Fruit fly (Drosophila melanogaster) whole organism, embryonic: ENCODE data around the gene CG15382.

Source experiments
- ATbp ChIP-seq: fragments of 200-800 bp; sonication (Bioruptor generic); optimal IDR thresholded peaks from 2 replicates; lab custom pipeline; 2017; ENCODE audit warnings: missing biosample characterization, mild to moderate bottlenecking, missing genetic modification characterization, missing genetic modification reagents
- Abd-B ChIP-seq: fragments of 200-800 bp; sonication (Bioruptor generic); optimal IDR thresholded peaks from 2 replicates; lab custom pipeline; 2018; ENCODE audit warnings: missing biosample characterization, mild to moderate bottlenecking, missing genetic modification characterization, moderate library complexity
- Bgb ChIP-seq: fragments of 200-800 bp; sonication (Bioruptor generic); IDR thresholded peaks from 2 replicates; pipeline ENCODE4 v1.3.6; 2022; ENCODE audit warnings: missing biosample characterization, missing genetic modification characterization; ENCODE audit not compliant: partially characterized antibody
- CG12071 ChIP-seq: fragments of 200-800 bp; sonication (Bioruptor generic); optimal IDR thresholded peaks from 3 replicates; lab custom pipeline; 2018; ENCODE audit warnings: missing biosample characterization, mild to moderate bottlenecking, missing genetic modification characterization
- CG12299 ChIP-seq: fragments of 200-800 bp; sonication (Bioruptor generic); optimal IDR thresholded peaks from 2 replicates; lab custom pipeline; 2018; ENCODE audit warnings: missing biosample characterization, mild to moderate bottlenecking, missing genetic modification characterization
- CG12769 ChIP-seq: fragments of 200-800 bp; sonication (Bioruptor generic); optimal IDR thresholded peaks from 2 replicates; lab custom pipeline; 2019; ENCODE audit warnings: missing biosample characterization, mild to moderate bottlenecking, missing genetic modification characterization, moderate library complexity
- CG15514 ChIP-seq: fragments of 200-800 bp; sonication (Bioruptor generic); optimal IDR thresholded peaks from 3 replicates; lab custom pipeline; 2017; ENCODE audit warnings: missing biosample characterization, missing genetic modification characterization, mild to moderate bottlenecking, moderate library complexity, missing genetic modification reagents
- CG17186 ChIP-seq: fragments of 200-800 bp; sonication (Bioruptor generic); optimal IDR thresholded peaks from 3 replicates; lab custom pipeline; 2017; ENCODE audit warnings: missing biosample characterization, missing genetic modification reagents, missing genetic modification characterization
- CG17328 ChIP-seq: fragments of 200-800 bp; sonication (Bioruptor generic); IDR thresholded peaks from 2 replicates; pipeline ENCODE4 v1.3.6; 2022; ENCODE audit warnings: missing biosample characterization, missing genetic modification characterization
- CG2875 ChIP-seq: fragments of 200-800 bp; sonication (Bioruptor generic); optimal IDR thresholded peaks from 2 replicates; lab custom pipeline; 2017; ENCODE audit warnings: missing biosample characterization, mild to moderate bottlenecking, missing genetic modification characterization, missing genetic modification reagents
- CG2889 ChIP-seq: fragments of 200-800 bp; sonication (Bioruptor generic); IDR thresholded peaks from 3 replicates; pipeline ENCODE4 v1.3.6; 2022; ENCODE audit warnings: missing biosample characterization, missing genetic modification characterization
- CG30403 ChIP-seq: fragments of 200-800 bp; sonication (Bioruptor generic); optimal IDR thresholded peaks from 3 replicates; lab custom pipeline; 2016; ENCODE audit warnings: missing biosample characterization, missing genetic modification characterization
- CG32772 ChIP-seq: fragments of 200-800 bp; sonication (Bioruptor generic); IDR thresholded peaks from 2 replicates; pipeline ENCODE4 v1.3.6; 2022; ENCODE audit warnings: missing biosample characterization, missing genetic modification characterization
- CG33557 ChIP-seq: fragments of 200-800 bp; sonication (Bioruptor generic); optimal IDR thresholded peaks from 2 replicates; lab custom pipeline; 2019; ENCODE audit warnings: missing biosample characterization, mild to moderate bottlenecking, missing genetic modification characterization, moderate library complexity
- CG34422 ChIP-seq: fragments of 200-800 bp; sonication (Bioruptor generic); IDR thresholded peaks from 3 replicates; pipeline ENCODE4 v1.3.6; 2022; ENCODE audit warnings: missing biosample characterization, missing genetic modification characterization
- CG42726 ChIP-seq: fragments of 200-800 bp; sonication (Bioruptor generic); IDR thresholded peaks from 2 replicates; pipeline ENCODE4 v1.3.6; 2022; ENCODE audit warnings: missing biosample characterization, missing genetic modification characterization; ENCODE audit not compliant: partially characterized antibody
- CG7963 ChIP-seq: fragments of 200-800 bp; sonication (Bioruptor generic); IDR thresholded peaks from 3 replicates; pipeline ENCODE4 v1.3.6; 2022; ENCODE audit warnings: missing biosample characterization, missing genetic modification characterization; ENCODE audit not compliant: partially characterized antibody
- CG8359 ChIP-seq: fragments of 200-800 bp; sonication (Bioruptor generic); optimal IDR thresholded peaks from 2 replicates; lab custom pipeline; 2017; ENCODE audit warnings: missing biosample characterization, mild to moderate bottlenecking, missing genetic modification characterization, borderline replicate concordance
- CHES-1-like ChIP-seq: fragments of 200-800 bp; sonication (Bioruptor generic); optimal IDR thresholded peaks from 2 replicates; lab custom pipeline; 2016; ENCODE audit warnings: missing biosample characterization, missing genetic modification characterization
- Camta ChIP-seq: fragments of 200-800 bp; sonication (Bioruptor generic); optimal IDR thresholded peaks from 2 replicates; lab custom pipeline; 2016; ENCODE audit warnings: missing biosample characterization, missing genetic modification characterization
- D ChIP-seq, 2 experiments: fragments of 200-800 bp in 1 of 2; fragments of >200 bp in 1 of 2; sonication (Bioruptor generic) in 1 of 2; optimal IDR thresholded peaks; 2 replicates in 1 of 2; 3 replicates in 1 of 2; lab custom pipeline; 2017; ENCODE audit warnings: mild to moderate bottlenecking in 1 of 2, missing biosample characterization in 1 of 2, missing genetic modification characterization in 1 of 2, missing genetic modification reagents in 1 of 2
- D19A ChIP-seq: fragments of 200-800 bp; optimal IDR thresholded peaks from 3 replicates; lab custom pipeline; 2019; ENCODE audit warnings: missing biosample characterization, mild to moderate bottlenecking, missing genetic modification characterization, moderate library complexity
- Dip2 ChIP-seq: fragments of 200-800 bp; sonication (Bioruptor generic); IDR thresholded peaks from 2 replicates; pipeline ENCODE4 v1.3.6; 2022; ENCODE audit warnings: missing biosample characterization, missing genetic modification characterization
- Doc3 ChIP-seq: fragments of 200-800 bp; sonication (Bioruptor generic); IDR thresholded peaks from 3 replicates; pipeline ENCODE4 v1.3.6; 2022; ENCODE audit warnings: missing biosample characterization, missing genetic modification characterization; ENCODE audit not compliant: partially characterized antibody
- Eip74EF ChIP-seq, 2 experiments: fragments of 200-800 bp in 1 of 2; fragments of >200 bp in 1 of 2; sonication (Bioruptor generic) in 1 of 2; optimal IDR thresholded peaks; 2 replicates each; lab custom pipeline; 2017 to 2019; ENCODE audit warnings: missing biosample characterization in 2 of 2, missing genetic modification characterization in 2 of 2, mild to moderate bottlenecking in 1 of 2, moderate library complexity in 1 of 2
- Ets97D ChIP-seq: fragments of 200-800 bp; sonication (Bioruptor generic); optimal IDR thresholded peaks from 3 replicates; lab custom pipeline; 2016; ENCODE audit warnings: missing biosample characterization, missing genetic modification characterization
- NK7.1 ChIP-seq: fragments of 200-800 bp; sonication (Bioruptor generic); optimal IDR thresholded peaks from 3 replicates; lab custom pipeline; 2016; ENCODE audit warnings: missing biosample characterization, missing genetic modification characterization
- Nf-YA ChIP-seq: fragments of 200-800 bp; sonication (Bioruptor generic); IDR thresholded peaks from 2 replicates; pipeline ENCODE4 v1.3.6; 2022; ENCODE audit warnings: missing biosample characterization, missing genetic modification characterization
- NfI ChIP-seq: fragments of 200-800 bp; sonication (Bioruptor generic); optimal IDR thresholded peaks from 3 replicates; lab custom pipeline; 2018; ENCODE audit warnings: missing biosample characterization, mild to moderate bottlenecking, missing genetic modification characterization, moderate library complexity
- YL-1 ChIP-seq: fragments of 200-800 bp; sonication (Bioruptor generic); optimal IDR thresholded peaks from 3 replicates; lab custom pipeline; 2017; ENCODE audit warnings: missing biosample characterization, mild to moderate bottlenecking, missing genetic modification characterization
- ac ChIP-seq: fragments of 200-800 bp; sonication (Bioruptor generic); optimal IDR thresholded peaks from 3 replicates; lab custom pipeline; 2017; ENCODE audit warnings: missing biosample characterization, mild to moderate bottlenecking, missing genetic modification characterization
- amos ChIP-seq: fragments of 200-800 bp; sonication (Bioruptor generic); IDR thresholded peaks from 2 replicates; pipeline ENCODE4 v1.3.6; 2022; ENCODE audit warnings: missing biosample characterization, missing genetic modification characterization; ENCODE audit not compliant: partially characterized antibody
- corto ChIP-seq: fragments of 200-800 bp; sonication (Bioruptor generic); optimal IDR thresholded peaks from 2 replicates; lab custom pipeline; 2016; ENCODE audit warnings: missing biosample characterization, mild to moderate bottlenecking, missing genetic modification characterization, moderate library complexity
- dmrt11E ChIP-seq: fragments of 200-800 bp; sonication (Bioruptor generic); optimal IDR thresholded peaks from 3 replicates; lab custom pipeline; 2018; ENCODE audit warnings: missing biosample characterization, mild to moderate bottlenecking, missing genetic modification characterization, moderate library complexity
- en ChIP-seq: fragments of 200-800 bp; sonication (Bioruptor generic); optimal IDR thresholded peaks from 2 replicates; lab custom pipeline; 2016; ENCODE audit warnings: missing biosample characterization, missing genetic modification characterization
- grn ChIP-seq: fragments of 200-800 bp; sonication (Bioruptor generic); optimal IDR thresholded peaks from 3 replicates; lab custom pipeline; 2017; ENCODE audit warnings: missing biosample characterization, missing genetic modification characterization
- gsb-n ChIP-seq: fragments of 200-800 bp; sonication (Bioruptor generic); optimal IDR thresholded peaks from 3 replicates; lab custom pipeline; 2018; ENCODE audit warnings: missing biosample characterization, mild to moderate bottlenecking, missing genetic modification characterization
- hth ChIP-seq: fragments of >200 bp; optimal IDR thresholded peaks from 2 replicates; lab custom pipeline; 2017; ENCODE audit warnings: inconsistent platforms
- ken ChIP-seq: fragments of 200-800 bp; sonication (Bioruptor generic); IDR thresholded peaks from 3 replicates; pipeline ENCODE4 v1.3.6; 2022; ENCODE audit warnings: missing biosample characterization, missing genetic modification characterization
- lab ChIP-seq: fragments of 200-800 bp; sonication (Bioruptor generic); optimal IDR thresholded peaks from 3 replicates; lab custom pipeline; 2017; ENCODE audit warnings: missing biosample characterization, missing genetic modification characterization, mild to moderate bottlenecking, moderate library complexity, missing genetic modification reagents
- lilli ChIP-seq: fragments of 200-800 bp; sonication (Bioruptor generic); optimal IDR thresholded peaks from 3 replicates; lab custom pipeline; 2016; ENCODE audit warnings: missing biosample characterization, missing genetic modification characterization
- maf-S ChIP-seq: fragments of 200-800 bp; sonication (Bioruptor generic); optimal IDR thresholded peaks from 2 replicates; lab custom pipeline; 2016; ENCODE audit warnings: missing biosample characterization, missing genetic modification characterization
- nau ChIP-seq: fragments of 200-800 bp; sonication (Bioruptor generic); optimal IDR thresholded peaks from 3 replicates; lab custom pipeline; 2017; ENCODE audit warnings: missing biosample characterization, mild to moderate bottlenecking, missing genetic modification characterization, missing genetic modification reagents
- org-1 ChIP-seq: fragments of 200-800 bp; sonication (Bioruptor generic); optimal IDR thresholded peaks from 2 replicates; lab custom pipeline; 2017; ENCODE audit warnings: missing biosample characterization, missing genetic modification characterization
- phol ChIP-seq: fragments of 200-800 bp; sonication (Bioruptor generic); optimal IDR thresholded peaks from 3 replicates; lab custom pipeline; 2018; ENCODE audit warnings: missing biosample characterization, mild to moderate bottlenecking, missing genetic modification characterization, moderate library complexity
- sim ChIP-seq: fragments of 200-800 bp; sonication (Bioruptor generic); IDR thresholded peaks from 2 replicates; pipeline ENCODE4 v1.3.6; 2022; ENCODE audit warnings: missing biosample characterization, missing genetic modification characterization
- tna ChIP-seq: fragments of 200-800 bp; sonication (Bioruptor generic); IDR thresholded peaks from 2 replicates; pipeline ENCODE4 v1.3.6; 2022; ENCODE audit warnings: missing biosample characterization, missing genetic modification characterization; ENCODE audit not compliant: partially characterized antibody
- vfl ChIP-seq: fragments of 200-800 bp; sonication (Bioruptor generic); optimal IDR thresholded peaks from 2 replicates; lab custom pipeline; 2016; ENCODE audit warnings: missing biosample characterization, missing genetic modification characterization
- zen ChIP-seq: fragments of 200-800 bp; sonication (Bioruptor generic); optimal IDR thresholded peaks from 3 replicates; lab custom pipeline; 2018; ENCODE audit warnings: missing biosample characterization, mild to moderate bottlenecking, missing genetic modification characterization, moderate library complexity

The CG15382 gene

dm6 chr2L:2147208-2147607 lies 8.3 kb upstream of the CG15382 start, which contains the start of the genes CG11723 and Tbcd (continued):
- no peak for TF ChIP-seq CG12769
- TF ChIP-seq en, result peak; percentile 25
- TF ChIP-seq Camta (GFP tag; lab: Kevin White, UChicago), result peak; percentile 77
- TF ChIP-seq zen (tag; lab: Kevin White, UChicago), result peak; percentile 85
- TF ChIP-seq vfl, result peak; percentile 65
- peak; percentile 80 for TF ChIP-seq NK7.1
- TF ChIP-seq ATbp (GFP tag; lab: Kevin White, UChicago), result no peak
- TF ChIP-seq gsb-n (tag; lab: Kevin White, UChicago), result no peak
- TF ChIP-seq corto (GFP tag; lab: Kevin White, UChicago), result no peak
- peak; percentile 80 for TF ChIP-seq dmrt11E
- TF ChIP-seq maf-S (GFP tag; lab: Kevin White, UChicago), result peak; percentile 73
- TF ChIP-seq CG33557 (GFP tag; lab: Kevin White, UChicago), result peak; percentile 71
- peak; percentile 87 for TF ChIP-seq CHES-1-like
- TF ChIP-seq YL-1 (GFP tag; lab: Kevin White, UChicago), result peak; percentile 89
- TF ChIP-seq Bgb (GFP tag; lab: Robert Waterston, UW), result no peak; the same call in none of the 2 replicates
- TF ChIP-seq grn, result peak; percentile 15
- TF ChIP-seq lilli, result peak; percentile 93
- TF ChIP-seq D (optimal IDR thresholded peaks at IDR 0.05; lab: Kevin White, UChicago), result no peak
- TF ChIP-seq D (GFP tag; optimal IDR thresholded peaks at IDR 0.05; lab: Kevin White, UChicago), result peak; percentile 75
- TF ChIP-seq CG2889 (GFP tag; lab: Robert Waterston, UW), result peak; percentile 87
- peak; percentile 87 for TF ChIP-seq NfI (GFP tag; lab: Kevin White, UChicago)
- peak; percentile 88 for TF ChIP-seq sim (GFP tag; lab: Robert Waterston, UW)
- peak; percentile 75 for TF ChIP-seq Ets97D (GFP tag; lab: Kevin White, UChicago)
- peak; percentile 63 for TF ChIP-seq CG17186 (GFP tag; lab: Kevin White, UChicago)
- peak; percentile 91 for TF ChIP-seq CG32772 (GFP tag; lab: Robert Waterston, UW)
- TF ChIP-seq Abd-B (GFP tag; lab: Kevin White, UChicago), result peak; percentile 89
- 0 out of 2 replicates have a peak, but pooled peaks have one; percentile 15 for TF ChIP-seq amos
- peak; percentile 50 for TF ChIP-seq ac (GFP tag; lab: Kevin White, UChicago)
- TF ChIP-seq CG12071 (GFP tag; lab: Kevin White, UChicago), result no peak
- no peak for TF ChIP-seq hth (lab: Kevin White, UChicago)
- peak; percentile 69 for TF ChIP-seq CG2875 (GFP tag; lab: Kevin White, UChicago)
- TF ChIP-seq CG42726 (GFP tag; lab: Robert Waterston, UW), result no peak
- TF ChIP-seq CG17328 (GFP tag; lab: Robert Waterston, UW), result peak; percentile 94
- TF ChIP-seq Nf-YA (GFP tag; lab: Robert Waterston, UW), result peak; percentile 80
- no peak for TF ChIP-seq D19A
- TF ChIP-seq org-1, result peak; percentile 68
- no peak for TF ChIP-seq CG7963
- TF ChIP-seq lab (GFP tag; lab: Kevin White, UChicago), result no peak
- peak; percentile 87 for TF ChIP-seq CG15514 (GFP tag; lab: Kevin White, UChicago)
- TF ChIP-seq Eip74EF (GFP tag; optimal IDR thresholded peaks at IDR 0.05; lab: Kevin White, UChicago), result no peak
- peak; percentile 90 for TF ChIP-seq phol (tag; lab: Kevin White, UChicago)
- peak; percentile 29; the same call in 1 of the 3 replicates for TF ChIP-seq Doc3 (GFP tag; lab: Robert Waterston, UW)
- peak; percentile 88 for TF ChIP-seq CG30403 (GFP tag; lab: Kevin White, UChicago)
- no peak for TF ChIP-seq tna (GFP tag; lab: Robert Waterston, UW)
- peak; percentile 48 for TF ChIP-seq CG8359 (GFP tag; lab: Kevin White, UChicago)
- peak; percentile 77 for TF ChIP-seq CG12299 (tag; lab: Kevin White, UChicago)
- TF ChIP-seq nau, result no peak
- peak; percentile 93 for TF ChIP-seq ken (GFP tag; lab: Robert Waterston, UW)
- TF ChIP-seq Dip2 (GFP tag; lab: Robert Waterston, UW), result peak; percentile 42; the same call in 1 of the 2 replicates
- peak; percentile 95 for TF ChIP-seq CG34422
